6 worm cellular contexts compared by ENCODE assay signal in the genomic region with DNA sequence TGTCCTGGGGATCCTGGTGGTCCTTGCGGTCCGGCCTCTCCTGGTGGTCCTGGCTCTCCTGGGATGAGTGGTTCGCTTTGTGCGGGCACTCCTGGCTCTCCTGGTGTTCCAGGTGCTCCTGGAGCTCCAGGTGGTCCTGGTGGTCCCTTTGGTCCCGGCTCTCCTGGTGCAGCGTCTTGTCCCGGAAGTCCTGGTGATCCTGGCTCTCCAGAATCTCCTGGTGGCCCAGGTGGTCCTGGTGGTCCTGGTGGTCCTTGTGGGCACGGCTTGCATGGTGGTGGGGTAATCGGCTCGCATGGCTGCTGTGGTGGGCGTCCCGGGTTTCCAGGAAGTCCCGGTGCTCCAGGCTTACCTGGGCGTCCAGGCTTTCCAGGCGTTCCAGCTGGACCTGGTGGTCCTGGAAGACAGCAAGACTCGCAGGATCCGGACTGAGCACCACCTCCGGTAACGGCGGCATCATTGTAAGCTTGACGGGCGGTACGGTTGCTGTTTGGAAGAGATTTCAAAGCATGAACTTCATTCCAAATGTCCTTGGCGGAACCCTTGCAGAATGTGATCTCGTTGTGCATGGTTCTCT.
TF ChIP-seq lines count a peak whose summit lies in the region.

No protein-coding gene starts in this region.

TF ChIP-seq in whole organism, L1 larva, 84 proteins besides CTCF, POLR2A, EP300 and RAD21:
- TF ChIP-seq ceh-8 (GFP tag; optimal IDR thresholded peaks at IDR 0.05; lab: Kevin White, UChicago), result peak; percentile 70
- TF ChIP-seq nhr-11 (tag; optimal IDR thresholded peaks at IDR 0.05; lab: Kevin White, UChicago), result no peak
- no peak for TF ChIP-seq isw-1 (GFP tag; IDR thresholded peaks at IDR 0.05; lab: Robert Waterston, UW)
- TF ChIP-seq efl-1 (optimal IDR thresholded peaks at IDR 0.05; lab: Kevin White, UChicago), result no peak
- peak in 1 of 2 experiments; percentile 78 for TF ChIP-seq efl-1 (GFP tag; optimal IDR thresholded peaks at IDR 0.05 in 1 of 2; lab: Kevin White, UChicago)
TF ChIP-seq in whole organism, L1 larva: peak in this region for 2.

TF ChIP-seq in whole organism, L4 larva, 104 proteins besides CTCF, POLR2A, EP300 and RAD21:
- no peak for TF ChIP-seq lim-7 (GFP tag; IDR thresholded peaks at IDR 0.05; lab: Robert Waterston, UW)
- TF ChIP-seq hlh-11 (tag; optimal IDR thresholded peaks at IDR 0.05; lab: Kevin White, UChicago), result no peak
- TF ChIP-seq zfp-2 (tag; optimal IDR thresholded peaks at IDR 0.05; lab: Kevin White, UChicago), result no peak
- no peak for TF ChIP-seq spr-3 (GFP tag; optimal IDR thresholded peaks at IDR 0.05; lab: Kevin White, UChicago)
- peak; percentile 98 for TF ChIP-seq set-16 (GFP tag; IDR thresholded peaks at IDR 0.05; lab: Robert Waterston, UW)
- TF ChIP-seq gei-8 (GFP tag; optimal IDR thresholded peaks at IDR 0.05; lab: Kevin White, UChicago), result no peak

TF ChIP-seq in whole organism, early embryonic, 17 proteins besides CTCF, POLR2A, EP300 and RAD21:
- no peak for TF ChIP-seq ets-7 (tag; optimal IDR thresholded peaks at IDR 0.05; lab: Kevin White, UChicago)
- TF ChIP-seq aly-1 (tag; optimal IDR thresholded peaks at IDR 0.05; lab: Kevin White, UChicago), result peak; percentile 2
- TF ChIP-seq B0310.2 (tag; optimal IDR thresholded peaks at IDR 0.05; lab: Kevin White, UChicago), result no peak

TF ChIP-seq in whole organism, late embryonic, 69 proteins besides CTCF, POLR2A, EP300 and RAD21:
- TF ChIP-seq hlh-6 (tag; optimal IDR thresholded peaks at IDR 0.05; lab: Kevin White, UChicago) (peak; percentile 18), dmd-4 (tag; optimal IDR thresholded peaks at IDR 0.05; lab: Kevin White, UChicago; ENCODE audit: borderline replicate concordance) (peak; percentile 95), hlh-13 (GFP tag; optimal IDR thresholded peaks at IDR 0.05; lab: Kevin White, UChicago) (no peak), sdc-2 (tag; optimal IDR thresholded peaks at IDR 0.05; lab: Kevin White, UChicago) (peak; percentile 20)
TF ChIP-seq in whole organism, late embryonic: peak in this region for 3.

TF ChIP-seq in whole organism, midembryonic, 9 proteins besides CTCF, POLR2A, EP300 and RAD21:
- TF ChIP-seq klf-2 (GFP tag; conservative IDR thresholded peaks at IDR 0.05; lab: Robert Waterston, UW) (no peak), ref-1 (GFP tag; conservative IDR thresholded peaks at IDR 0.05; lab: Robert Waterston, UW) (no peak), flt-1 (GFP tag; IDR thresholded peaks at IDR 0.05; lab: Robert Waterston, UW) (peak; percentile 5; the same call in 1 of the 2 replicates), cog-1 (tag; optimal IDR thresholded peaks at IDR 0.05; lab: Kevin White, UChicago) (no peak), med-1 (GFP tag; optimal IDR thresholded peaks at IDR 0.05; lab: Kevin White, UChicago; ENCODE audit: insufficient read depth) (no peak), ztf-29 (GFP tag; IDR thresholded peaks at IDR 0.05; lab: Robert Waterston, UW) (no peak), T22C8.4 (GFP tag; IDR thresholded peaks at IDR 0.05; lab: Robert Waterston, UW) (no peak)

TF ChIP-seq in whole organism, young adult, 124 proteins besides CTCF, POLR2A, EP300 and RAD21:
- no peak for TF ChIP-seq F37B4.10 (GFP tag; IDR thresholded peaks at IDR 0.05; lab: Robert Waterston, UW)
- TF ChIP-seq egrh-3 (GFP tag; IDR thresholded peaks at IDR 0.05; lab: Robert Waterston, UW), result peak; percentile 94
- TF ChIP-seq F49E8.2 (tag; optimal IDR thresholded peaks at IDR 0.05; lab: Kevin White, UChicago; ENCODE audit: insufficient read depth), result no peak
- TF ChIP-seq zfh-2 (GFP tag; conservative IDR thresholded peaks at IDR 0.05; lab: Robert Waterston, UW), result peak; percentile 91
- TF ChIP-seq dox-1 (GFP tag; IDR thresholded peaks at IDR 0.05; lab: Robert Waterston, UW), result 0 out of 2 replicates have a peak, but pooled peaks have one; percentile 29
- no peak for TF ChIP-seq ets-4 (GFP tag; optimal IDR thresholded peaks at IDR 0.05; lab: Kevin White, UChicago)
- 0 out of 2 replicates have a peak, but pooled peaks have one; percentile 18 for TF ChIP-seq let-526 (GFP tag; IDR thresholded peaks at IDR 0.05; lab: Robert Waterston, UW)
- TF ChIP-seq tlf-1 (GFP tag; optimal IDR thresholded peaks at IDR 0.05; lab: Kevin White, UChicago), result no peak
- TF ChIP-seq sptf-2 (GFP tag; optimal IDR thresholded peaks at IDR 0.05; lab: Kevin White, UChicago), result peak; percentile 5
- no peak for TF ChIP-seq zim-3 (tag; optimal IDR thresholded peaks at IDR 0.05; lab: Kevin White, UChicago)
- TF ChIP-seq Y53F4B.3 (GFP tag; IDR thresholded peaks at IDR 0.05; lab: Robert Waterston, UW), result no peak
- no peak for TF ChIP-seq hmg-1.2 (GFP tag; IDR thresholded peaks at IDR 0.05; lab: Robert Waterston, UW)
